Fruit fly (Drosophila melanogaster) S2 (cell line): ENCODE results near the gene Rnf146.

ENCODE experiments used
- CG8478 ChIP-seq: fragments of >200 bp; optimal IDR thresholded peaks from 2 replicates; lab custom pipeline; 2018
- CTCF ChIP-seq, 2 experiments: fragments of >200 bp; optimal IDR thresholded peaks; 2 replicates each; lab custom pipeline; 2018

dm6 chr3L:19662892-19663291 is 20.3 kb upstream of the Rnf146 start:
- TF ChIP-seq CG8478 (lab: Kevin White, UChicago) (no peak), CTCF (optimal IDR thresholded peaks at IDR 0.05; lab: Kevin White, UChicago) (no peak)
